Worm (Caenorhabditis elegans): ENCODE results near the gene dhs-6.
A peak's percentile ranks its signal among the peaks of the same experiment; 100 is the strongest.

The dhs-6 gene

DNA sequence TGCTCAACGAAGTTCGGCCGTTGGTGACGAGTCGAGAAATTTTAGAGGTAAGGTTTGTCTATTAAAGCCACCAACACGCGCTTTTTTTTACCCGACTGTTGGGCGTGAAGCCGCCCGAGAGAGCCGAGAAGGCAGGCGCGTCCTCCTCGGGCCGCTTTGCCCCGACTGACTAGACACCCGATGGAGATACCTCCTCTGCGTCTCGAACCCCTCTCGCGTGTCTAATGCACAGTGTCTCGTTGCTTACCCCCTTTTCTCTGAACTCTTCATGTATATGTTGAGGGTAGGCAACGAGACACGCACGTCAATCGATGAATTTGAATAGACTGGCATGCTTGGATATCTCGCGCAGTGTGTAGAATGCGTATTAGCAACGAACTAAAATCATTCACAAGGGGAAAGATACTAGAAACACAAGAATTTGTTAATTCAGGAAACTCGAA lies 42.6 kb upstream of the dhs-6 start (continued):
- peak; percentile 72 for TF ChIP-seq unc-86 (tag; optimal IDR thresholded peaks at IDR 0.05)
- peak; percentile 63 for TF ChIP-seq che-1 (tag; optimal IDR thresholded peaks at IDR 0.05)
- no peak for TF ChIP-seq fkh-6 (tag; optimal IDR thresholded peaks at IDR 0.05)
- TF ChIP-seq dmd-4 (tag; optimal IDR thresholded peaks at IDR 0.05; ENCODE audit: borderline replicate concordance) = peak; percentile 61
- TF ChIP-seq lin-11 (tag; optimal IDR thresholded peaks at IDR 0.05) = peak; percentile 67
- no peak for TF ChIP-seq ztf-16 (tag; optimal IDR thresholded peaks at IDR 0.05)
- peak; percentile 52; the same call in 1 of the 2 replicates for TF ChIP-seq sox-2 (GFP tag; IDR thresholded peaks at IDR 0.05)
- peak; percentile 75 for TF ChIP-seq madf-2 (tag; optimal IDR thresholded peaks at IDR 0.05)
- TF ChIP-seq tbx-2 (tag; optimal IDR thresholded peaks at IDR 0.05) = peak; percentile 85
- no peak for TF ChIP-seq pha-4 (tag; optimal IDR thresholded peaks at IDR 0.05)
- TF ChIP-seq ceh-31 (tag; optimal IDR thresholded peaks at IDR 0.05) = peak; percentile 89
- TF ChIP-seq ama-1 (optimal IDR thresholded peaks at IDR 0.05) = peak; percentile 98
- no peak for TF ChIP-seq eyg-1 (tag; optimal IDR thresholded peaks at IDR 0.05)
- TF ChIP-seq ceh-2 (tag; optimal IDR thresholded peaks at IDR 0.05) = peak; percentile 54
- no peak for TF ChIP-seq pha-2 (tag; optimal IDR thresholded peaks at IDR 0.05)
- TF ChIP-seq rnt-1 (tag; optimal IDR thresholded peaks at IDR 0.05) = peak; percentile 78
- peak; percentile 55 for TF ChIP-seq hlh-30 (tag; optimal IDR thresholded peaks at IDR 0.05; ENCODE audit: insufficient read depth)
- no peak for TF ChIP-seq pag-3 (tag; optimal IDR thresholded peaks at IDR 0.05; ENCODE audit: borderline replicate concordance)
- no peak for TF ChIP-seq odd-2 (tag; optimal IDR thresholded peaks at IDR 0.05)
- TF ChIP-seq dve-1 (tag; optimal IDR thresholded peaks at IDR 0.05) = peak; percentile 90
- no peak for TF ChIP-seq pqm-1 (tag; optimal IDR thresholded peaks at IDR 0.05)

DNA sequence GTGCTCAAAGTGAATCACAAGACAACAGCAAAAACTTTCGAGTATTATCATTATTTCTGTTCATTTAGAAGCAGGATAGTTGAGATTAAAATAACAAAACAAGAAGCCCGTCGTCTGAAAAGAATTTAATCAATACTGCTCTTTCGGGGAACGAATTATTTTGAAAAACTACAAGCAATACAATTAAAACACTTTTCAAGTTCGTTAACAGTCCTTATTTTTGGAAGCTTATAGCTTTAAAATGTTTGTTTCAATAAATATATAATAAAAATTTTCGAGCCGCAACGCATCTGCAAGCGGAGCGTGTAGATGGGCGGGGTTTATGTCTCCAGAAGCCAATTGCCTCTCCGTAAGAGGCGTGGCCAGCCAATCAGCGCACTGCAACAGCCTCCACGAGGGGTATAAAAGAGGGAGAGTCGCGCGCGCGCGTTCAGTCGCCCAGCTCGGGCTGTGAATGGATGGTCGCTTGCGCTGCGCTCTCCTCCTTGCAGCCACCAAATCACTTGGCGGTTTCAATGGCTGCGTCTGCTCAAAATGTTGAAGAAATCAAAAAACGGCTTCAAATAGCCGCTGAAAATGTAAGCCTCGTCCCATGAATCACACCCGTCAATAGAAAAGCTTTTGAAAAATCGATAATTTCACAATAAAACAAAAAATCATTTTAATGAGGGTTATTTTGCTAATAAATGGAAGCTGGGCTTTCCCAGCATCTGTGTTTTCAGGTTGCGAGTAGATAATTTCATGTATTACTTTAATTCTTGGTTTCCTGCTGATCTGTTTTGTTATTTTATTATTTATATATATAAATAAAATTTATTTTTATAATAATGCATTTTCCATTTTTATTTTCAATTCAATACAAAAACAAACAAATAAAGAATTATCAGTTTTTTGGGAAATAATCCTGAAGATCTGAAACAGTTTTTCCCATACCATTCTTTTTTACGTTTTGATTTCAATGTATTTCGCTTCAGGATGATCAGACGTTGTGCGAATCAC lies 41.9 kb upstream of the dhs-6 start, which contains the start of the genes ift-43 and mdt-26:
TSS of gene ift-43 (minus strand) at position 51 of the 999 bp plus-strand sequence.
TSS of gene mdt-26 (plus strand) at position 446 of the 999 bp plus-strand sequence.
- TF ChIP-seq sox-2 (GFP tag; IDR thresholded peaks at IDR 0.05) (peak; percentile 17; the same call in 1 of the 2 replicates), ceh-22 (tag; optimal IDR thresholded peaks at IDR 0.05) (peak; percentile 53), mec-3 (tag; optimal IDR thresholded peaks at IDR 0.05; ENCODE audit: borderline replicate concordance) (no peak), hlh-8 (tag; optimal IDR thresholded peaks at IDR 0.05) (no peak), fkh-6 (tag; optimal IDR thresholded peaks at IDR 0.05) (peak; percentile 56), Y22D7AL.16 (tag; optimal IDR thresholded peaks at IDR 0.05) (no peak), C38D4.7 (GFP tag; optimal IDR thresholded peaks at IDR 0.05) (no peak), C08G9.2 (tag; optimal IDR thresholded peaks at IDR 0.05) (no peak), ceh-18 (tag; optimal IDR thresholded peaks at IDR 0.05) (peak; percentile 17), sdc-2 (tag; optimal IDR thresholded peaks at IDR 0.05) (peak; percentile 41), sox-4 (tag; optimal IDR thresholded peaks at IDR 0.05) (peak; percentile 60), fkh-10 (GFP tag; optimal IDR thresholded peaks at IDR 0.05) (no peak), pha-2 (tag; optimal IDR thresholded peaks at IDR 0.05) (peak; percentile 29), ceh-31 (tag; optimal IDR thresholded peaks at IDR 0.05) (peak; percentile 78), pqm-1 (tag; optimal IDR thresholded peaks at IDR 0.05) (no peak), pha-4 (tag; optimal IDR thresholded peaks at IDR 0.05) (no peak), unc-86 (tag; optimal IDR thresholded peaks at IDR 0.05) (no peak), pag-3 (tag; optimal IDR thresholded peaks at IDR 0.05; ENCODE audit: borderline replicate concordance) (no peak), ceh-6 (GFP tag; optimal IDR thresholded peaks at IDR 0.05) (peak; percentile 33), pros-1 (tag; optimal IDR thresholded peaks at IDR 0.05) (peak; percentile 55), nhr-232 (tag; optimal IDR thresholded peaks at IDR 0.05) (peak; percentile 17), unc-42 (tag; optimal IDR thresholded peaks at IDR 0.05) (peak; percentile 58), hlh-30 (tag; optimal IDR thresholded peaks at IDR 0.05; ENCODE audit: insufficient read depth) (peak; percentile 52), pax-1 (tag; optimal IDR thresholded peaks at IDR 0.05) (peak; percentile 37), pat-9 (tag; optimal IDR thresholded peaks at IDR 0.05) (peak; percentile 14), rnt-1 (tag; optimal IDR thresholded peaks at IDR 0.05) (peak; percentile 57), ceh-19 (GFP tag; optimal IDR thresholded peaks at IDR 0.05) (peak; percentile 4), zip-5 (tag; optimal IDR thresholded peaks at IDR 0.05) (no peak), dve-1 (tag; optimal IDR thresholded peaks at IDR 0.05) (peak; percentile 27), tbx-2 (tag; optimal IDR thresholded peaks at IDR 0.05) (peak; percentile 73), ceh-30 (tag; optimal IDR thresholded peaks at IDR 0.05) (no peak), odd-2 (tag; optimal IDR thresholded peaks at IDR 0.05) (no peak), nhr-11 (tag; optimal IDR thresholded peaks at IDR 0.05) (no peak), che-1 (tag; optimal IDR thresholded peaks at IDR 0.05) (peak; percentile 14), elt-2 (tag; optimal IDR thresholded peaks at IDR 0.05) (peak; percentile 67), npax-4 (tag; optimal IDR thresholded peaks at IDR 0.05) (no peak), unc-3 (GFP tag; conservative IDR thresholded peaks at IDR 0.05) (0 out of 2 replicates have a peak, but pooled peaks have one; percentile 28), unc-3 (tag; optimal IDR thresholded peaks at IDR 0.05) (no peak), ahr-1 (tag; optimal IDR thresholded peaks at IDR 0.05) (no peak), ama-1 (optimal IDR thresholded peaks at IDR 0.05) (peak; percentile 98)

All from whole organism, late embryonic.